Worm (Caenorhabditis elegans): Measurements from ENCODE around the gene T23G5.3.

DNA sequence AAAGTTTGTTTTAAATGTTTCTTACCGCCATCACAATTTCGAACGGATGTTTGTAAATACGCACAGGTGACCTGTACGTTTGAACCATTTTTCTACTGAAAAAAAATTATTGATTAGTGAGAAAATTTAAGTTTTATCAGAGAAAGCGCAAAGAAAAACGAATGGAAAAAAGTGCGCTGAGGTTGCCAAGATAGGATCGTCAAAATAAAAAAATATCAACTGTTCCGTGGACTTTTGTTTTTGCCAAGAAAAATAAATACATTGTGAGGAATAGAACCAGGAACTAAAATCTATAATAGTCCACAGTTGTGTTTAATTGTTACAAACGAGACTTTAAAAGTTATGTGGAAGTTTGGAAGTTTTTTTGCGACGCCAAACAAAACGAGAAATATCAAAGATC is 5.2 kb upstream of the T23G5.3 start, which contains the start of gene T23G5.2:
- TF ChIP-seq tbx-11 (GFP tag; IDR thresholded peaks at IDR 0.05) = no peak
- no peak for TF ChIP-seq ama-1 (optimal IDR thresholded peaks at IDR 0.05)
- no peak for TF ChIP-seq ets-7 (tag; optimal IDR thresholded peaks at IDR 0.05)
- no peak for TF ChIP-seq tbx-37 (GFP tag; conservative IDR thresholded peaks at IDR 0.05)
